Worm (Caenorhabditis elegans): Measurements from ENCODE around the gene ZK250.2.

ZK250.2 gene

ce11 chrII:1917862-1918261 lies 30.6 kb upstream of the ZK250.2 start, which contains the start of gene bath-4:
bath-4 (minus strand) TSS chrII:1917962.
- TF ChIP-seq hlh-15 (tag; optimal IDR thresholded peaks at IDR 0.05) (no peak), pat-9 (tag; optimal IDR thresholded peaks at IDR 0.05) (no peak), K02D7.2 (tag; optimal IDR thresholded peaks at IDR 0.05) (no peak), ceh-18 (tag; optimal IDR thresholded peaks at IDR 0.05) (no peak), tbx-2 (tag; optimal IDR thresholded peaks at IDR 0.05) (no peak), dmd-4 (tag; optimal IDR thresholded peaks at IDR 0.05; ENCODE audit: borderline replicate concordance) (no peak), C38D4.7 (GFP tag; optimal IDR thresholded peaks at IDR 0.05) (no peak), ttx-3 (tag; optimal IDR thresholded peaks at IDR 0.05) (no peak), hlh-8 (tag; optimal IDR thresholded peaks at IDR 0.05) (no peak), ama-1 (optimal IDR thresholded peaks at IDR 0.05) (no peak), lim-6 (tag; optimal IDR thresholded peaks at IDR 0.05) (no peak), nhr-232 (tag; optimal IDR thresholded peaks at IDR 0.05) (no peak)

ce11 chrII:1921018-1921417 lies 27.5 kb upstream of the ZK250.2 start, which contains the start of gene bath-7:
bath-7 (minus strand) TSS chrII:1921118.
- TF ChIP-seq ceh-34 (tag; optimal IDR thresholded peaks at IDR 0.05): no peak
- no peak for TF ChIP-seq ceh-18 (tag; optimal IDR thresholded peaks at IDR 0.05)
- no peak for TF ChIP-seq nfya-1 (tag; optimal IDR thresholded peaks at IDR 0.05)
- no peak for TF ChIP-seq dve-1 (tag; optimal IDR thresholded peaks at IDR 0.05)
- TF ChIP-seq pag-3 (tag; optimal IDR thresholded peaks at IDR 0.05; ENCODE audit: borderline replicate concordance): no peak
- no peak for TF ChIP-seq nhr-11 (tag; optimal IDR thresholded peaks at IDR 0.05)
- no peak for TF ChIP-seq Y22D7AL.16 (tag; optimal IDR thresholded peaks at IDR 0.05)
- no peak for TF ChIP-seq F13H6.1 (tag; optimal IDR thresholded peaks at IDR 0.05)
- TF ChIP-seq ceh-6 (GFP tag; optimal IDR thresholded peaks at IDR 0.05): no peak
- no peak for TF ChIP-seq syd-9 (tag; optimal IDR thresholded peaks at IDR 0.05)
- no peak for TF ChIP-seq mec-3 (tag; optimal IDR thresholded peaks at IDR 0.05; ENCODE audit: borderline replicate concordance)
- TF ChIP-seq gmeb-2 (tag; optimal IDR thresholded peaks at IDR 0.05): no peak
- TF ChIP-seq hlh-8 (tag; optimal IDR thresholded peaks at IDR 0.05): no peak
- TF ChIP-seq ceh-48 (tag; optimal IDR thresholded peaks at IDR 0.05): no peak
- no peak for TF ChIP-seq che-1 (tag; optimal IDR thresholded peaks at IDR 0.05)
- no peak for TF ChIP-seq ttx-3 (tag; optimal IDR thresholded peaks at IDR 0.05)
- no peak for TF ChIP-seq dmd-4 (tag; optimal IDR thresholded peaks at IDR 0.05; ENCODE audit: borderline replicate concordance)
- TF ChIP-seq lim-6 (tag; optimal IDR thresholded peaks at IDR 0.05): no peak
- no peak for TF ChIP-seq tbx-2 (tag; optimal IDR thresholded peaks at IDR 0.05)
- no peak for TF ChIP-seq ceh-14 (tag; optimal IDR thresholded peaks at IDR 0.05)

- TF ChIP-seq T23F11.4 (GFP tag; optimal IDR thresholded peaks at IDR 0.05): no peak
Observed at ce11 chrII:1922665-1923187, 25.8 kb upstream of the ZK250.2 start, which contains the start of the genes bath-2 and F52C6.4. bath-2 (minus strand) TSS chrII:1922765. F52C6.4 (plus strand) TSS chrII:1923137.

ce11 chrII:1924459-1924858 lies 24.0 kb upstream of the ZK250.2 start, which contains the start of gene F52C6.3:
F52C6.3 (plus strand) TSS chrII:1924759.
- TF ChIP-seq elt-2 (tag; optimal IDR thresholded peaks at IDR 0.05) (no peak), fkh-6 (tag; optimal IDR thresholded peaks at IDR 0.05) (no peak), nhr-232 (tag; optimal IDR thresholded peaks at IDR 0.05) (no peak), pax-1 (tag; optimal IDR thresholded peaks at IDR 0.05) (no peak), ceh-14 (tag; optimal IDR thresholded peaks at IDR 0.05) (no peak), ceh-18 (tag; optimal IDR thresholded peaks at IDR 0.05) (no peak), ref-2 (tag; optimal IDR thresholded peaks at IDR 0.05) (no peak), mec-3 (tag; optimal IDR thresholded peaks at IDR 0.05; ENCODE audit: borderline replicate concordance) (no peak), ceh-30 (tag; optimal IDR thresholded peaks at IDR 0.05) (no peak), C08G9.2 (tag; optimal IDR thresholded peaks at IDR 0.05) (no peak), hlh-8 (tag; optimal IDR thresholded peaks at IDR 0.05) (no peak), ceh-19 (GFP tag; optimal IDR thresholded peaks at IDR 0.05) (no peak), gmeb-2 (tag; optimal IDR thresholded peaks at IDR 0.05) (no peak), ceh-48 (tag; optimal IDR thresholded peaks at IDR 0.05) (no peak), F13H6.1 (tag; optimal IDR thresholded peaks at IDR 0.05) (no peak), lim-6 (tag; optimal IDR thresholded peaks at IDR 0.05) (no peak), syd-9 (tag; optimal IDR thresholded peaks at IDR 0.05) (no peak)
